Worm (Caenorhabditis elegans) whole organism, L4/young adult: ENCODE measurements around the gene F56C3.10.

Source experiments
- dao-5 ChIP-seq: sonication (generic microtip); optimal IDR thresholded peaks from 2 replicates; lab custom pipeline; 2016; ENCODE audit warnings: missing genotype, missing genetic modification characterization, moderate library complexity, missing compliant biosample characterization
- him-1 ChIP-seq: sonication (generic microtip); optimal IDR thresholded peaks from 2 replicates; lab custom pipeline; 2016; ENCODE audit warnings: missing genotype, missing genetic modification reagents, missing genetic modification characterization, missing compliant biosample characterization

DNA sequence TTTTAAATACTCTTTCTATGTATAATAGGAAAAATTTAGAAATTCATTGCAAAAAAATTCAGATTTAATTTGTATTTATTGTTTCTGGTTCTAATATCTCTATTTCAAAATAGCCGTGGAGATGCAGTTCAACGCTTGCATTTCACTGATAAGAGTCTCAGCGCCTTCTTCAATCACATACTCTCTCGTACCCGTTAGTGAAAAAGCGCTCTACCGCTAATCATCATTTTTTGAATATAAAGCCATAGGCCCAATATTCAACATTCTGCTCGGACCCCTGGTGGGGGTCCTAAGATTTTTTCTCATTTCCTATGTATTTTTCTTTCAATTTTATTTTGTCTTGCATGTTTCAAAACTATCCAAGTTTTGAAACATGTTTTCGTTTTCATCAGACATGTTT lies 39.1 kb upstream of the F56C3.10 start:
- TF ChIP-seq him-1 (tag; lab: Kevin White, UChicago) (no peak), dao-5 (tag; lab: Kevin White, UChicago) (no peak)
